Fruit fly (Drosophila melanogaster): Measurements from ENCODE around the gene twit.

Gene twit

DNA sequence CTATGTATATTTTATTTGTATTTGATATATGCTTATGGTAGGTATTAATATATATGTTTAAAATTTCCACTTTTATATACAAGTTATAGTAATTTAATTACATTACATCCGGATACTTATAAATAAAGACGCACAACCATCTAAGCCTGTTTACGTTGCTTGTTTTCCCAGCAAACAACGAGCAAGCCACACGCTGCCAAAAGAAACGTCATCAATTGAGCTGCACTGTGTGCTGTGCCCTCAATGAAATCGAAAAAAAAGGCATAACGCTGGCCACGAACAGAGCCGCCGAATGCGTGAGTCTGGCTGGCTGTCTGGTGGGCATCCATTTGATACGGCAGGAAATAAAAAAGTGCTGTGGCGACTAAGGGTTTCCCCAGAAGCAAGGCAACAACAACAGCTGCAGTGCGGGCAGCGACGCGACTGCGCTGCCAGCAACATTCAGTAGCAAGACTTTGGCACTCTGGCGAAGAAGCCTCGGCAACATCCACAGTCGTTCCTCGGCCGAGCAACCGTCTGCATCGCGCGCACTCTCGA lies at the start of gene twit:
TSS of gene twit (plus strand) at position 487 of the 537 bp plus-strand sequence.
- no peak for TF ChIP-seq CG17801 (GFP tag; optimal IDR thresholded peaks at IDR 0.05; ENCODE audit: partially characterized antibody)

DNA sequence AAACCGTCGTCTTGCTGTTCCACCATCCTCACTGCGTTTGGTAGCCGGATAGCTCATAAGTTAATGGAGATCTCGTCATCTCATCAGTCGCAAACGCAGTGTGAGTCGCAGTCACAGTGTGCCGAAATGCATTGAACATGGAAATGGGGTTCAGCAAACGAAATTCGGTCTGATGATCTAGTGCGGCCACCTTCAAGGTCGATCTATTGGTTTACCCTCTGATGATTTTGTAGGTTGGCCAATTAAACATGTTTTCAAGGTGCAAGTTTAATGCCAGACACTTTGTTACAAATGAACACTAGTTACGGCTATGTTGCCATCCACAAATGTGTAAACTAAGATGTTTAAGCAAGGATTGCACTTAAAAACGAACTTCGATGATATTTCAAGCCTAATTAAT lies 49.5 kb upstream of the twit start:
- no peak for TF ChIP-seq CG17801 (GFP tag; optimal IDR thresholded peaks at IDR 0.05; ENCODE audit: partially characterized antibody)

DNA sequence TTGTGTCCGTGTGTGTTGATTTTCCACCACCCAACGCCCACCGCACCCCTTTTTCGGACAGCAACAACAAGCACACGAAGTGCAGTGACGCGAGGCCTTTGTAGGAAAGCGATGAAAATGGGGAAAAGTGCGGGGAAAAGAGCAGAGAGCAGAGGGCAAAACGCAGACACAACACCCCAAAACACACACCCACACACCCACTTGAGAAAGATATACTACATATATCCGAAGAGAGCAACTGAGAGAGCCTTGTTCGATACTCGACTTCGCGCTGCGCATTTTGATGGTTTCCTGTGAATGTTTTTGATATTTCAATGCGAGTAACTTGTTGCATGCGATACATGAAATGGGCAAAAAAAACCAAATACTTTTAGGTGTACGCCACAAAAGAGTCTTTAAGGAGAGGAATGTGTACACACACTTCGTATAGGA lies 48.6 kb upstream of the twit start:
- TF ChIP-seq CG17801 (GFP tag; optimal IDR thresholded peaks at IDR 0.05; ENCODE audit: partially characterized antibody) = no peak

DNA sequence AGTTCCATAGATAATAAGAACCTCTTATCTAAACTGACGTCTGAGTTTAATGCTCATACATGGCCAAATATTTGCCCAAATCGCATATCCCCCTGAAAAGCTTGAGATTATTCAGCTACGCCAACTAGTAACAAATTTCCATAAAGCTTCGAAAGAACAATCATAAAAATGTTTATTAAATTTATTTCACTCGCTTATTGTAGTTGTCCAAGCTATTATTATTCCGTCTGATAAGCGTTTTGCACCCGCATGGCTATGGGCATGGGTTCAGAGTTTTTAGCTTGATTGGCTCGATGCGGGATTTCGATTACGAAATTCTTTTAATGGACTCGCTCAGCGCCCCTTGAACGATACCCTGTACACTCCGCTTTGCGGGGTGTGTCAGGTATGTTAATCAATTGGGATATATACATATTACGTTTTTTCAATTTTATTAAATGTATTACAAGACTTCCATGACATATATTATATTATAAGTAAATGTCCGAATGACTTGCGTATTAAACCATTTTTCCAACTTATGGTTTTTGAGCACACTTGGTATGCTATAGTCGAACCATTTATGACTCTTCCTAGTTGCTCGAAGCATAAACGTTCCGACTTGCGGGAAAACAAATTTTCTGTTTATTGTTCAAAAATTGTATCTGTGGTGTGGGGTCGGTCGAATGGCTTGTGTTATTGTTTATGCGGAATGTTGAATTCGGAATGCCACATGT lies 46.6 kb upstream of the twit start:
- peak; percentile 92 for TF ChIP-seq CG17801 (GFP tag; optimal IDR thresholded peaks at IDR 0.05; ENCODE audit: partially characterized antibody)

DNA sequence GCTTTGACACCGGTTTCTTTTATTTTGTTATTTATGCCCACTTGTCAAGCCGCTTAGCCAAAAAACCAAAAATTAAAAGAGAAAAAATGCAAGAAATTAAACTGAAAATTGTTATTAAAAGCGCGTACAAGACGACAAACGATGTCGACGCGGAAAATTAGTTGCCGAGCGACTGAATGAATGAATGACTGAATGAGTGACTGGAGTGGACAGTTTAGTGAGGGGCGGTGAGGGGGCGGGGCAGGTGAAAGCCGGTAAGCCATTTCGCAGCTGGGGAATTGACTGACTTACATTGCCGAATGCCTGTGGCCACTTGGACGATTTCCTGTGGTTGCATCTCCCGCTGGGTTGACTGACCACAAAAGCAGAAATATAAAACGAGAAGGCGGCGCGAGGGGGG lies 45.8 kb upstream of the twit start:
- no peak for TF ChIP-seq CG17801 (GFP tag; optimal IDR thresholded peaks at IDR 0.05; ENCODE audit: partially characterized antibody)

DNA sequence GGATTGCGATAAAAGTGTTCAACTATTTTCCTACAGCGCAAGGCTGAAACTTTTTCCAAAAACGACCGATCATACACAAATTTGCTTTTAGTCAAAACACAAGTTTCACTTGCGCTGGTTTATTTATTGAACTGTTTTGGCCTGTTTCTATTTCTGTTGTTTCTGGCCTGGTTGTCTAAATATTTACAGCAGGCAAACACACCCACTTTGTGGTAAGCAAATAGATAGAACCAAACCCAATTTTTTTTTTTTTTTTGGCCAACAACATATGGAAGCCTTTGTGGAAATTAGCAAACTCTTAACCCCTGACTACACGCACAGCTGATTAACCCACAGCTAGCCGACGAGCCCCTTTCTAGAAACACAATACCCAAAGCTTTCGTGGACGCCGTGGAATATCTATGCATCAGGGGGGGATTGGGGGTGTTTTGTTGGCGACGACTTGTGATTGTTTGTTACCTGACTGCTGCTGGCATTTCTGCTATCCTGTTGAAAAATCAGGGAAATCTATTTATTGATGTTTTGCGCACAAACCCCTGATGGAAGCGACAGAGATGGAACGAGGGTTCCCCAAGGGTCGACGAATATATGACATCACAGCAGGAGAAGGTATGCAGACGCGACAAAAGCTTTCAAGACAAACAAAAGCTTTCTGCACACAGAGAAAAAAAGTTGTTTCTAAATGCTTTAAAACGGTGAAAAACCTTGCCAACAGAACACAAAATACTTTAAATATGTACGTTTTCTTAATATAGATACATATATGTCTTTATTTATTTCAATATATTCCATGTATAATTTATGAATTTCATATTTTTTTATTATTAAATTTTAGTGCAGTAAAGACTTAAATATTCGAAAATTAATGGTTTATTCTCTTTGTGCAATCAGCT lies 44.5 kb upstream of the twit start:
- no peak for TF ChIP-seq CG17801 (GFP tag; optimal IDR thresholded peaks at IDR 0.05; ENCODE audit: partially characterized antibody)

DNA sequence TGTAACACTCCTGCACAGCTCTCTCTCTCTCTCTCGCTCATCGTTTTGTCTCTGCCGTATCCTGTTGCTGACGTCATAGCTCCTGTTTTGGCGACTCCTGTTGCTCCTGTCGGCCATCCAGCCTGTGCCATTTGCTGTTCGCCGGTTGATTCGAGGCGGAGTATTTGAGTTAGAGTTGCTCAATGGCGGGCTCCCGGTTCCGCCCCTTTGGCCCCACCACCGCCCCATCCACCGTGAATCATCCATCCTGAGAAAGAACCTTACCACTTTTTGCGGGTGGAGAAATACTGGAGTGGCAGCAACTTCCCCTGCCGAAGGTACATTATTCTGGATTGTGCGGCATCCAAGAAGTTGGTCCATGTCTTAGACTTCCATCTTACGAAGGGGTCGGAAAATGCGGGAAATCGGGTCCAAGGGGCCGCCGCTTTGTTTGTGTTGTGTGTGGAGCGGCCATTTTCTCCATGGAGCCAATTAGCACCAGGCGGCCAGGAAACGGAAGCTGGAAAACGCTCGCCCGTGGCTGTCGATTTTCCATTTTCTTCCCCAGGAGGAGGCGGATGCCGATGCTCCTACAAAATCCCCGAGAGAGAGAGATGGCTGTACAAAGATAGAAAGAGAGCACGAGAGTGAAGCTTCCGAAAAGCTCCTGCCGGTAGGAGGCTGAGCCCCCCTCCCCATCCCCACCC lies 43.7 kb upstream of the twit start:
- TF ChIP-seq CG17801 (GFP tag; optimal IDR thresholded peaks at IDR 0.05; ENCODE audit: partially characterized antibody) = no peak

DNA sequence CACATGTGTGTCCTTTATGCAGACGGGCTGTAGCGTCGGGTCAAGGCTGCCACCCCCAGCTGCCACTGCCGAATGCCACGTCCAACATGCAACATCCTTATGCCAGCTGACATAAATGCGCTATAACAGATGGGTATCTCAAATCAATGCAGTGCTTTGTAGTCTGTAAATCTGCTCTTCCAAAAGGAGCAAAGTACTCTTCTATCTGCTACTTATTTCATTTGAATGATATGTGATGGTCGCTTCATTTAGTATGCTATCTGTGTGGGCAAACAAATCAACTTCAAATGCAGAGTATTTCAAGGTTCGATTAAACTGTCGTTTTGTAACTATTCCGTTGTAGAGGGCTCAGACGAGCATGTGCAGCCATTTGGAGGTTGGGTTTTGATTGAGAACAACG lies 43.1 kb upstream of the twit start:
- no peak for TF ChIP-seq CG17801 (GFP tag; optimal IDR thresholded peaks at IDR 0.05; ENCODE audit: partially characterized antibody)

DNA sequence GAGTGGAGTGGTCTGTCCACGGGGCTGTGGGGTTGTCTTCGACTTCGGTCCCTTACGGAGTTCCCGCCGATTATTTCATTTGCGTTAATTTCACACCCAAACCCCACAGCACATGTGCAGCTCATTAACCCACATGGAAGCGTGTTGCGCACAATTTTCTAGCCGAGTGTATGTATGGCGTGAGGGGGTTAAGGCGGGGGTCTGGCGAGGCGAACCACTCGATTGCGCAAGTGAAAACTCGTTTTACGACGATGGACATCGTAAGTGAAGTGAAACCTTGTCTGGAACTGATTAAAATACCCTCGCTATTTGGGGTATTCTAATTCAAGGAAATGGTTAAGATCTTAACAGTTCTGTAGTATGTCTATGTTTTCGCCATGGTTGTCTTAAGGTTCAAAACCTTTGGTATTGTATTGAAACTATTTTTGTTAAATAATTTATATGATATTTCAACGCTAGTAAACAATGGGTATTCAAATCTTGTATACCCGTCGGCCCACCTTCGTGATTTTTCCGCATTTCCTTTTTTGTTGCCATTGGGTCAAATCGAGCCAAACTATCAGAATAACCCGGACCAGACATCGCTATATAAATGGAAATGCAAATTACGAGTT lies 41.2 kb upstream of the twit start:
- no peak for TF ChIP-seq CG17801 (GFP tag; optimal IDR thresholded peaks at IDR 0.05; ENCODE audit: partially characterized antibody)

DNA sequence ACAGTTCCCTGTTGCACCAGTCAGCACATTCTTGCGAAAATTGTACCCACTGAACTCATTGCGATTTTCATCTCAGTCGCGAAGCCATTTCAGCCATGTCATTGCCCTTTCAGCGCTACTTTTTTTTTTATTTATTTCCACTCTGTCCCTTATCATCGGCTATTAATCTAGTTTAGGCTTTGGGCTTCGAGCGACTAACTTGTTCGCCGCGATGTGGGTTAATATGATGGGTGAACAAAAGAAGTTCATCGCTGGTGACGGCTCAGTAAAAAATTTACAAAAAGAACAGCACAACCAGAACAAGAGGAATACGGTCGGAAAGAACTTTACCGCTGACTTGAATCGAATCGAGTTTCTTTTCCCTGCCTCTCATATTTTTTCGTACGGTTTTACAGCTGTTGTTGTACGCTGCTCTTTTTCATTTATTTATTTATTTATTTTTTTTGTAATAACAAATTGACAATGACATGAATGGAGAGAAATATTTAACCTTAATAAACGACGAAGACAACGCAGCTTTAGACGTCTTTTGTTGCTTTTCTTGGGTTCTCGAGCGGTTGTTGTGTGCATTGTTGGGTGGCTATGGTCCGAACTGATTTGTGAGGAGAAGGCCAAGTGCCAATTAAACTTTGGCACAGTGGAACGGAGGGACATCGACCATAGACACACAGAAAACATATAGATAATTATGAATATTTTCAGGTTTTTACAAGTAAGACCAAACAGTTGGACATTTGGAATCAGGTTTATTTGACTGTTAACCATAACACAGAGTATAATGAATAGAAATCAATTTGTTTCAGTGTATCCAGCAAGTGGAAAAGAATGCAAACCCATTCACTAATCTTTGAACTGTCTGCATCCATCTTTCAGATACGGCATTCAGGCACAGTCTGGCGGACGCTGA lies 39.8 kb upstream of the twit start:
- TF ChIP-seq CG17801 (GFP tag; optimal IDR thresholded peaks at IDR 0.05; ENCODE audit: partially characterized antibody) = peak; percentile 40

DNA sequence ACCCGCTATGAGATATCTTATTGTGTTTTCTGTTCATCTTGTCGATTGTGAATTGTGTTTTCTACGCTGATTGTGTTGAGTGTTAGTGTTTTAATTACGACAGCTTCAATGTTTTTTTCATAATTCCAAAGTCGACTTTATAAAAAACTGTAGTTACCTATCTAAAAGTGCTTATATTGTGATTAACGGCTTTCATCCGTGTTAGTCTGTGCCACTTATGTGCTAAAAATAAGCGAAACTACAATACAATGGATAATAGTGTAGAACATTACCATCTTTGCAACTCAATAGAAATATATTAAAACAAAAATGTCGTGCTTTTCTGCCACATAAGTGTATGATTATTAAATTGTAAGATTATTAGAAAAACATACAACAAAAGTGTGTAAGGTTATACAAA lies 36.2 kb upstream of the twit start, which contains the start of gene CG33322:
TSS of gene CG33322 (minus strand) at position 101 of the 400 bp plus-strand sequence.
- TF ChIP-seq CG17801 (GFP tag; optimal IDR thresholded peaks at IDR 0.05; ENCODE audit: partially characterized antibody) = no peak

DNA sequence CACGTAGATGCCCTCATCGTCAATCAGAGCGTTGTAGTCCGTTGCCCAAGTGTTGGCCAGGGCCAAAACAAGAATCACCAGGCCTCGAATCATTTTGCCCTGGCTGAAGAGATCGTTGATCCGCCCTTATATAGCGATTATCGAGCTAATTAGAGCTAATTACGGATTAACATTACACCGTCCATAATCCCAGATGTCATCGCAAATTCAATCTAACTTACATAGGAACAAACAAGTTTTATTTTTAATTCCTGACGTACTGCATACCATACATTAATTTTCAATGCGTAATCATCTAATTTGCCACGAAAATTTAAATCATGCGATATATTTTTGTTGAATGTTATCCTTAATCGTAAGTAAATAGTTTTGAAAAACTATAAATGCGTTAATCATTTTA lies 35.2 kb upstream of the twit start, which contains the start of gene CheB38b:
TSS of gene CheB38b (minus strand) at position 101 of the 400 bp plus-strand sequence.
- TF ChIP-seq CG17801 (GFP tag; optimal IDR thresholded peaks at IDR 0.05; ENCODE audit: partially characterized antibody) = no peak

DNA sequence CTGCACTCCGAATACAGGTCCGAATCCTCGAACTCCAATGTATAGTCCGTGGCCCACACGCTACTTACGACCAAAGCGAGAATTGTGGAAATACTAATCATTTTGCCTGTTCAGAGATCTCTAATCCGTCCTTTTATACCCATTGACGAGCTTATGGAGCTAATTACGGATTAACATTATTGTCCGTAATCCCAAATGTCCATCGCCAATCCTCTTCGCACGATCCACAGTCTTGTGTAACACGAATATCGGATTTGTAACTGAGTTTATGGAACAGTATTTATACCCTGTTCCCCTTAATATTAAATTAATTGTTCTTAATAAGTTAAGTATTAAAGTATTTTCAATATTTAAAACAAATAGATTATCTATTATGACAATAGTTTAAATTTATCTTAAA lies 33.9 kb upstream of the twit start, which contains the start of gene CheB38a:
TSS of gene CheB38a (minus strand) at position 101 of the 400 bp plus-strand sequence.
- no peak for TF ChIP-seq CG17801 (GFP tag; optimal IDR thresholded peaks at IDR 0.05; ENCODE audit: partially characterized antibody)

DNA sequence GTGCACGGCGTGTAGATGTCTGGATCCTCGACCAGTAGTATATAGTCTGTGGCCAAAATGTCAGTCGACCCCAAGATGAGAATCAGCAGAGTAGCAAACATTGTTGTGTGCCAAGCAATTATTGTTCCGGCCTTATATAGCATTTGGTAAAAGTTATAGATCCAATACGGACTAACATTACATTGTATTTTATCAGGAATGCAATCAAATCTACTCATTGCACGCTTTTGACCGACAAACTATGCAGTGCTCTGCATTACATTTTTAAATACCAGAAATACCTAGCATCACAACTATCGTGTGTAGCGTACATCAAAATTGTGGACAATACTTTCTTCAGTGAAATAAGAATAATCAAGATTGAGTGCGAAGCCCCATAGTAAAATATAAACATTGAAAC lies 31.6 kb upstream of the twit start, which contains the start of gene CheB38c:
TSS of gene CheB38c (minus strand) at position 101 of the 400 bp plus-strand sequence.
- TF ChIP-seq CG17801 (GFP tag; optimal IDR thresholded peaks at IDR 0.05; ENCODE audit: partially characterized antibody) = no peak

All from ovary, adult (tissue).